Worm (Caenorhabditis elegans): ENCODE results near the gene chst-1.

ce11 chrII:8126617-8127016 lies 19.8 kb upstream of the chst-1 start:
- no peak for TF ChIP-seq flt-1 (GFP tag; IDR thresholded peaks at IDR 0.05)
- TF ChIP-seq med-1 (GFP tag; optimal IDR thresholded peaks at IDR 0.05; ENCODE audit: insufficient read depth), result no peak
- TF ChIP-seq ztf-29 (GFP tag; IDR thresholded peaks at IDR 0.05), result no peak
- TF ChIP-seq ztf-23 (GFP tag; IDR thresholded peaks at IDR 0.05), result no peak
- no peak for TF ChIP-seq klf-2 (GFP tag; conservative IDR thresholded peaks at IDR 0.05)
- no peak for TF ChIP-seq ref-1 (GFP tag; conservative IDR thresholded peaks at IDR 0.05)
- TF ChIP-seq T22C8.4 (GFP tag; IDR thresholded peaks at IDR 0.05), result no peak
- TF ChIP-seq tab-1 (GFP tag; IDR thresholded peaks at IDR 0.05), result no peak

All from whole organism, midembryonic.